Worm (Caenorhabditis elegans) whole organism, L2 larva: ENCODE data around the gene C44C10.9.
A peak's percentile ranks its signal among the peaks of the same experiment; 100 is the strongest.

Experiments used
- C34F6.9 ChIP-seq: fragments of 150-350 bp; optimal IDR thresholded peaks from 2 replicates; lab custom pipeline; 2014; ENCODE audit warnings: missing biosample characterization, missing genetic modification characterization
- F13H6.1 ChIP-seq: sonication (generic microtip); optimal IDR thresholded peaks from 2 replicates; lab custom pipeline; 2016; ENCODE audit warnings: missing genetic modification characterization, missing compliant biosample characterization
- R02D3.7 ChIP-seq: fragments of 150-350 bp; optimal IDR thresholded peaks from 2 replicates; lab custom pipeline; 2014; ENCODE audit warnings: missing biosample characterization, missing genetic modification characterization
- alr-1 ChIP-seq: fragments of 150-350 bp; optimal IDR thresholded peaks from 2 replicates; lab custom pipeline; 2014; ENCODE audit warnings: missing biosample characterization, missing genetic modification characterization
- ama-1 ChIP-seq: fragments of 150-350 bp; optimal IDR thresholded peaks from 2 replicates; lab custom pipeline; 2018; ENCODE audit warnings: inconsistent platforms
- blmp-1 ChIP-seq: sonication (generic microtip); optimal IDR thresholded peaks from 2 replicates; lab custom pipeline; 2017; ENCODE audit warnings: missing genetic modification characterization, mild to moderate bottlenecking, missing compliant biosample characterization, antibody characterized with exemption, moderate library complexity; ENCODE audit not compliant: insufficient read depth
- ceh-16 ChIP-seq: fragments of 150-350 bp; optimal IDR thresholded peaks from 2 replicates; lab custom pipeline; 2014; ENCODE audit warnings: missing biosample characterization, missing genetic modification characterization
- crh-2 ChIP-seq: sonication (generic microtip); optimal IDR thresholded peaks from 2 replicates; lab custom pipeline; 2017; ENCODE audit warnings: missing biosample characterization, missing genetic modification characterization
- elt-1 ChIP-seq: fragments of 150-350 bp; optimal IDR thresholded peaks from 2 replicates; lab custom pipeline; 2014; ENCODE audit warnings: missing biosample characterization, missing genetic modification characterization
- fos-1 ChIP-seq: fragments of 150-350 bp; optimal IDR thresholded peaks from 2 replicates; lab custom pipeline; 2014; ENCODE audit warnings: missing biosample characterization, missing genetic modification characterization
- gmeb-1 ChIP-seq: fragments of 150-350 bp; optimal IDR thresholded peaks from 2 replicates; lab custom pipeline; 2014; ENCODE audit warnings: missing biosample characterization, missing genetic modification characterization
- lin-11 ChIP-seq: fragments of 150-350 bp; sonication (generic microtip); optimal IDR thresholded peaks from 2 replicates; lab custom pipeline; 2014; ENCODE audit warnings: missing biosample characterization, missing genetic modification characterization, inconsistent platforms, mixed read lengths
- lin-13 ChIP-seq: fragments of 150-350 bp; optimal IDR thresholded peaks from 2 replicates; lab custom pipeline; 2014; ENCODE audit warnings: missing biosample characterization, missing genetic modification reagents, missing genetic modification characterization
- lsy-2 ChIP-seq, 2 experiments: fragments of 150-350 bp in 1 of 2; sonication (generic microtip) in 1 of 2; optimal IDR thresholded peaks; 2 replicates each; lab custom pipeline; 2014 to 2017; ENCODE audit warnings: missing biosample characterization in 2 of 2, missing genetic modification characterization in 2 of 2
- mab-5 ChIP-seq: fragments of 150-350 bp; optimal IDR thresholded peaks from 2 replicates; lab custom pipeline; 2014; ENCODE audit warnings: missing biosample characterization, missing genetic modification characterization
- nhr-10 ChIP-seq: sonication (generic microtip); optimal IDR thresholded peaks from 2 replicates; lab custom pipeline; 2017; ENCODE audit warnings: missing biosample characterization, missing genetic modification characterization
- nhr-11 ChIP-seq: fragments of 150-350 bp; optimal IDR thresholded peaks from 2 replicates; lab custom pipeline; 2014; ENCODE audit warnings: missing biosample characterization, missing genetic modification characterization
- nhr-129 ChIP-seq: fragments of 150-350 bp; optimal IDR thresholded peaks from 2 replicates; lab custom pipeline; 2014; ENCODE audit warnings: missing biosample characterization, missing genetic modification characterization
- nhr-23 ChIP-seq: fragments of 150-350 bp; optimal IDR thresholded peaks from 2 replicates; lab custom pipeline; 2014; ENCODE audit warnings: missing biosample characterization, missing genetic modification reagents, missing genetic modification characterization
- nhr-237 ChIP-seq: fragments of 150-350 bp; optimal IDR thresholded peaks from 2 replicates; lab custom pipeline; 2014; ENCODE audit warnings: missing biosample characterization, missing genetic modification characterization
- nhr-25 ChIP-seq: fragments of 150-350 bp; sonication (generic microtip); optimal IDR thresholded peaks from 3 replicates; lab custom pipeline; 2014; ENCODE audit warnings: missing biosample characterization, missing genetic modification characterization
- nhr-6 ChIP-seq: fragments of 150-350 bp; optimal IDR thresholded peaks from 2 replicates; lab custom pipeline; 2014; ENCODE audit warnings: missing biosample characterization, missing genetic modification characterization
- nhr-77 ChIP-seq: fragments of 150-350 bp; optimal IDR thresholded peaks from 2 replicates; lab custom pipeline; 2014; ENCODE audit warnings: missing biosample characterization, missing genetic modification characterization
- peb-1 ChIP-seq: fragments of 150-350 bp; optimal IDR thresholded peaks from 2 replicates; lab custom pipeline; 2014; ENCODE audit warnings: missing biosample characterization, missing genetic modification characterization
- sem-4 ChIP-seq: fragments of 150-350 bp; optimal IDR thresholded peaks from 2 replicates; lab custom pipeline; 2014; ENCODE audit warnings: missing biosample characterization, missing genetic modification reagents, missing genetic modification characterization
- sma-3 ChIP-seq: sonication (generic microtip); optimal IDR thresholded peaks from 2 replicates; lab custom pipeline; 2016; ENCODE audit warnings: missing genetic modification reagents, missing genetic modification characterization, missing compliant biosample characterization
- sma-9 ChIP-seq, 2 experiments: fragments of 150-350 bp in 1 of 2; sonication (generic microtip) in 1 of 2; optimal IDR thresholded peaks; 2 replicates each; lab custom pipeline; 2014 to 2016; ENCODE audit warnings: missing genetic modification characterization in 2 of 2, mild to moderate bottlenecking in 1 of 2, missing biosample characterization in 1 of 2, missing compliant biosample characterization in 1 of 2, missing genetic modification reagents in 1 of 2, moderate library complexity in 1 of 2
- unc-39 ChIP-seq: fragments of 150-350 bp; optimal IDR thresholded peaks from 2 replicates; lab custom pipeline; 2014; ENCODE audit warnings: missing biosample characterization, missing genetic modification characterization
- unc-55 ChIP-seq: fragments of 150-350 bp; sonication (generic microtip); optimal IDR thresholded peaks from 3 replicates; lab custom pipeline; 2014; ENCODE audit warnings: missing biosample characterization, missing genetic modification reagents, missing genetic modification characterization
- unc-62 ChIP-seq: fragments of 150-350 bp; optimal IDR thresholded peaks from 2 replicates; lab custom pipeline; 2014; ENCODE audit warnings: missing biosample characterization, missing genetic modification reagents, missing genetic modification characterization
- zag-1 ChIP-seq: fragments of 150-350 bp; optimal IDR thresholded peaks from 2 replicates; lab custom pipeline; 2014; ENCODE audit warnings: missing biosample characterization, missing genetic modification characterization
- ztf-1 ChIP-seq: fragments of 200-800 bp; sonication (Bioruptor generic); conservative IDR thresholded peaks from 2 replicates; pipeline ENCODE4 v1.3.6; 2022; ENCODE audit warnings: missing genetic modification characterization, missing compliant biosample characterization
- ztf-4 ChIP-seq: fragments of 150-350 bp; optimal IDR thresholded peaks from 2 replicates; lab custom pipeline; 2014; ENCODE audit warnings: missing biosample characterization, missing genetic modification characterization

C44C10.9 gene

ce11 chrX:11680851-11681250 lies 35.5 kb downstream of the C44C10.9 start, which contains the start of gene T04F8.7:
Gene T04F8.7 (minus strand): TSS chrX:11680980.
- TF ChIP-seq C34F6.9 (tag; lab: Kevin White, UChicago) (no peak), ztf-1 (no peak), F13H6.1 (tag; lab: Kevin White, UChicago) (peak; percentile 6), lin-11 (no peak), nhr-6 (tag; lab: Kevin White, UChicago) (no peak), nhr-11 (tag; lab: Kevin White, UChicago) (no peak), nhr-25 (no peak), sma-9 (GFP tag; optimal IDR thresholded peaks at IDR 0.05; lab: Kevin White, UChicago) (peak; percentile 24), sma-9 (tag; optimal IDR thresholded peaks at IDR 0.05; lab: Kevin White, UChicago) (no peak), fos-1 (tag; lab: Kevin White, UChicago) (peak; percentile 83), nhr-129 (tag; lab: Kevin White, UChicago) (no peak), gmeb-1 (tag; lab: Kevin White, UChicago) (no peak), crh-2 (tag; lab: Kevin White, UChicago) (peak; percentile 11), alr-1 (tag; lab: Kevin White, UChicago) (no peak)

DNA sequence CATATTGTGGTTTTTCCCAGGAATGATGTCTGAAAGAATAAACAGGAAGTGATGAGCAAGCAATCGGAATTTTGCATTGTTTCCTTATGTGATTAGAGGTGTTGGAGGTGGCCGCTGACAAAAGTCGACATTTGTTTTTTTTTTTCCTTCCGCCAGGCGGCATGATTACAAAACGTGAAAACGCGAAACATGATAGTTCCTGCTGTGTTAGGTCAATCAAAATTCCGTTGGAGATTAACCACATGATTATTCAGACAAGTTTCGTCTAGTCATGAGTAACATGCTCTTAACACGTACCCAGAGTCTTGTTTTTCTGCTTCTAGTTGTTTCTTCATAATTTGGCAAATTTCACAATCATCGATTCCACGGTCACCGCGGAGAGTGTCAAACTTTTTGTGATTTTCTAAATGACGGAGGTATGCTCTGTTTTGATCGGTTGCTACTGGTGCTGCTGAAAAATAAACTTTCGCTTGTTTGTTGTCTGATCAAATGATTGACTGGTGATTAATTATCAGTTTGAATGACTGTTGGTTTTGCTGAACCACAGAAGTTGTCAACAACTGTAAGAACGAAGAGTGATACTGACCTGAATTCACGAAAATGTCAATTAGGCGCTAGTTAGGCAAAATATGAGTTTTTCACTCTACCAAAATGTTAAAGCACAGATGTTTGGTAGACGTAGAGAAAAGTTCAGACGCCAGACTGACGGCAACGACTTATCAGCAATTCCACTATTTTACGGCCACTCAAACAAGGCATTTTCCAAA lies 36.9 kb downstream of the C44C10.9 start:
- TF ChIP-seq lin-11 (no peak), lsy-2 (tag; optimal IDR thresholded peaks at IDR 0.05; lab: Kevin White, UChicago) (no peak), elt-1 (tag; lab: Kevin White, UChicago) (no peak), alr-1 (tag; lab: Kevin White, UChicago) (no peak), peb-1 (tag; lab: Kevin White, UChicago) (no peak), sem-4 (no peak), unc-62 (GFP tag; lab: Kevin White, UChicago) (no peak), lin-13 (GFP tag; lab: Kevin White, UChicago) (no peak), nhr-11 (tag; lab: Kevin White, UChicago) (no peak), ztf-4 (tag; lab: Kevin White, UChicago) (no peak), nhr-77 (tag; lab: Kevin White, UChicago) (no peak), nhr-237 (tag; lab: Kevin White, UChicago) (no peak), sma-3 (GFP tag; lab: Kevin White, UChicago) (no peak)

- TF ChIP-seq lin-13 (GFP tag; lab: Kevin White, UChicago) = no peak
- TF ChIP-seq R02D3.7 (tag; lab: Kevin White, UChicago) = no peak
- no peak for TF ChIP-seq unc-55 (GFP tag; lab: Kevin White, UChicago)
- TF ChIP-seq zag-1 (tag; lab: Kevin White, UChicago) = no peak
- TF ChIP-seq peb-1 (tag; lab: Kevin White, UChicago) = no peak
- TF ChIP-seq mab-5 (tag; lab: Kevin White, UChicago) = no peak
- TF ChIP-seq nhr-23 (tag; lab: Kevin White, UChicago) = no peak
- no peak for TF ChIP-seq unc-62 (GFP tag; lab: Kevin White, UChicago)
- TF ChIP-seq ama-1 = no peak
- TF ChIP-seq ceh-16 (tag; lab: Kevin White, UChicago) = no peak
- TF ChIP-seq nhr-10 (tag; lab: Kevin White, UChicago) = no peak
- no peak for TF ChIP-seq blmp-1
- no peak for TF ChIP-seq sem-4
- TF ChIP-seq sma-9 (GFP tag; optimal IDR thresholded peaks at IDR 0.05; lab: Kevin White, UChicago) = no peak
- no peak for TF ChIP-seq sma-9 (tag; optimal IDR thresholded peaks at IDR 0.05; lab: Kevin White, UChicago)
- TF ChIP-seq nhr-129 (tag; lab: Kevin White, UChicago) = no peak
These were observed 40.7 kb downstream of the C44C10.9 start for ce11 chrX:11675573-11675972.

ce11 chrX:11673063-11673759 lies 43.1 kb downstream of the C44C10.9 start:
- TF ChIP-seq mab-5 (tag; lab: Kevin White, UChicago) (peak; percentile 7), unc-39 (no peak)
